Worm (Caenorhabditis elegans) whole organism, young adult: ENCODE data around the gene eri-9.

ENCODE experiments used
- B0035.1 ChIP-seq: sonication (generic microtip); optimal IDR thresholded peaks from 2 replicates; lab custom pipeline; 2016; ENCODE audit warnings: missing genetic modification characterization, mild to moderate bottlenecking, missing compliant biosample characterization, missing genotype, missing genetic modification reagents
- F10E7.11 ChIP-seq: sonication (generic microtip); optimal IDR thresholded peaks from 2 replicates; lab custom pipeline; 2017; ENCODE audit warnings: mild to moderate bottlenecking, missing genetic modification characterization, moderate library complexity, missing compliant biosample characterization
- F33H1.4 ChIP-seq: fragments of 200-800 bp; sonication (Bioruptor generic); IDR thresholded peaks from 2 replicates; pipeline ENCODE4 v1.3.6; 2022; ENCODE audit warnings: missing genetic modification reagents, missing genetic modification characterization, missing compliant biosample characterization
- F49E8.2 ChIP-seq: sonication (generic microtip); optimal IDR thresholded peaks from 3 replicates; lab custom pipeline; 2017; ENCODE audit warnings: missing genetic modification characterization, mild to moderate bottlenecking, missing compliant biosample characterization, antibody characterized with exemption, moderate library complexity; ENCODE audit not compliant: insufficient read depth
- F52B5.7 ChIP-seq: sonication (generic microtip); optimal IDR thresholded peaks from 2 replicates; lab custom pipeline; 2016; ENCODE audit warnings: mild to moderate bottlenecking, missing genetic modification characterization, missing compliant biosample characterization
- F55B11.4 ChIP-seq: sonication (generic microtip); optimal IDR thresholded peaks from 2 replicates; lab custom pipeline; 2016; ENCODE audit warnings: missing compliant biosample characterization, missing genetic modification characterization, borderline replicate concordance; ENCODE audit not compliant: insufficient read depth
- F57A8.1 ChIP-seq: fragments of 200-800 bp; sonication (Bioruptor generic); optimal IDR thresholded peaks from 2 replicates; lab custom pipeline; 2018; ENCODE audit warnings: mild to moderate bottlenecking, missing genetic modification characterization, moderate library complexity, missing compliant biosample characterization
- K11D2.4 ChIP-seq: fragments of 200-800 bp; sonication (Bioruptor generic); IDR thresholded peaks from 2 replicates; pipeline ENCODE4 v1.3.6; 2022; ENCODE audit warnings: missing genetic modification reagents, missing genetic modification characterization, missing compliant biosample characterization
- K12H6.12 ChIP-seq: fragments of 200-800 bp; sonication (Bioruptor generic); optimal IDR thresholded peaks from 2 replicates; lab custom pipeline; 2018; ENCODE audit warnings: mild to moderate bottlenecking, missing genetic modification characterization, missing compliant biosample characterization
- Y56A3A.18 ChIP-seq: fragments of 200-800 bp; sonication (Bioruptor generic); IDR thresholded peaks from 2 replicates; pipeline ENCODE4 v1.3.6; 2022; ENCODE audit warnings: missing genetic modification reagents, missing genetic modification characterization, missing compliant biosample characterization
- Y67H2A.10 ChIP-seq: fragments of 200-800 bp; sonication (Bioruptor generic); conservative IDR thresholded peaks from 2 replicates; pipeline ENCODE4 v1.3.6; 2022; ENCODE audit warnings: missing genetic modification reagents, missing genetic modification characterization, missing compliant biosample characterization
- Y79H2A.3 ChIP-seq: fragments of 200-800 bp; sonication (Bioruptor generic); conservative IDR thresholded peaks from 2 replicates; pipeline ENCODE4 v1.3.6; 2022; ENCODE audit warnings: missing genetic modification reagents, missing genetic modification characterization, missing compliant biosample characterization
- ZK185.1 ChIP-seq: sonication (generic microtip); optimal IDR thresholded peaks from 2 replicates; lab custom pipeline; 2016; ENCODE audit warnings: mild to moderate bottlenecking, missing genetic modification characterization, missing compliant biosample characterization; ENCODE audit not compliant: poor library complexity, severe bottlenecking
- ccch-3 ChIP-seq: fragments of 200-800 bp; sonication (Bioruptor generic); optimal IDR thresholded peaks from 2 replicates; lab custom pipeline; 2018; ENCODE audit warnings: mild to moderate bottlenecking, missing genetic modification characterization, missing compliant biosample characterization
- ceh-40 ChIP-seq: fragments of 200-800 bp; sonication (Bioruptor generic); IDR thresholded peaks from 2 replicates; pipeline ENCODE4 v1.3.6; 2022; ENCODE audit warnings: missing genetic modification characterization, missing compliant biosample characterization
- ceh-58 ChIP-seq: fragments of 200-800 bp; sonication (Bioruptor generic); IDR thresholded peaks from 2 replicates; pipeline ENCODE4 v1.3.6; 2022; ENCODE audit warnings: missing genetic modification characterization, missing compliant biosample characterization
- ceh-91 ChIP-seq: fragments of 200-800 bp; sonication (Bioruptor generic); IDR thresholded peaks from 2 replicates; pipeline ENCODE4 v1.3.6; 2022; ENCODE audit warnings: missing genetic modification reagents, missing genetic modification characterization, missing compliant biosample characterization
- die-1 ChIP-seq: sonication (generic microtip); optimal IDR thresholded peaks from 2 replicates; lab custom pipeline; 2016; ENCODE audit warnings: missing genotype, mild to moderate bottlenecking, missing genetic modification characterization, missing compliant biosample characterization
- dox-1 ChIP-seq: fragments of 200-800 bp; sonication (Bioruptor generic); IDR thresholded peaks from 2 replicates; pipeline ENCODE4 v1.3.6; 2022; ENCODE audit warnings: missing genetic modification reagents, missing genetic modification characterization, missing compliant biosample characterization
- dpl-1 ChIP-seq: fragments of 150-350 bp; optimal IDR thresholded peaks from 2 replicates; lab custom pipeline; 2014; ENCODE audit warnings: missing biosample characterization, missing genetic modification reagents, missing genetic modification characterization
- egl-18 ChIP-seq: fragments of 200-800 bp; sonication (Bioruptor generic); IDR thresholded peaks from 2 replicates; pipeline ENCODE4 v1.3.6; 2022; ENCODE audit warnings: missing genetic modification reagents, missing genetic modification characterization, missing compliant biosample characterization
- egrh-3 ChIP-seq: fragments of 200-800 bp; sonication (Bioruptor generic); IDR thresholded peaks from 2 replicates; pipeline ENCODE4 v1.3.6; 2022; ENCODE audit warnings: missing genetic modification reagents, missing genetic modification characterization, missing compliant biosample characterization
- ekl-4 ChIP-seq: fragments of 200-800 bp; sonication (Bioruptor generic); IDR thresholded peaks from 2 replicates; pipeline ENCODE4 v1.3.6; 2022; ENCODE audit warnings: missing genetic modification reagents, missing genetic modification characterization, missing compliant biosample characterization
- fkh-3 ChIP-seq: sonication (generic microtip); optimal IDR thresholded peaks from 2 replicates; lab custom pipeline; 2016; ENCODE audit warnings: mild to moderate bottlenecking, missing genetic modification characterization, missing compliant biosample characterization
- gei-17 ChIP-seq: fragments of 200-800 bp; sonication (Bioruptor generic); optimal IDR thresholded peaks from 2 replicates; lab custom pipeline; 2018; ENCODE audit warnings: mild to moderate bottlenecking, missing genetic modification characterization, missing compliant biosample characterization
- him-1 ChIP-seq: sonication (generic microtip); optimal IDR thresholded peaks from 2 replicates; lab custom pipeline; 2016; ENCODE audit warnings: missing genotype, missing genetic modification reagents, missing genetic modification characterization, missing compliant biosample characterization
- hlh-12 ChIP-seq: sonication (generic microtip); optimal IDR thresholded peaks from 2 replicates; lab custom pipeline; 2016; ENCODE audit warnings: missing genetic modification characterization, missing compliant biosample characterization
- hmg-20 ChIP-seq: fragments of 200-800 bp; sonication (Bioruptor generic); IDR thresholded peaks from 2 replicates; pipeline ENCODE4 v1.3.6; 2022; ENCODE audit warnings: missing genetic modification reagents, missing genetic modification characterization, missing compliant biosample characterization
- lin-26 ChIP-seq: fragments of 200-800 bp; sonication (Bioruptor generic); IDR thresholded peaks from 2 replicates; pipeline ENCODE4 v1.3.6; 2022; ENCODE audit warnings: missing genetic modification reagents, missing genetic modification characterization, missing compliant biosample characterization
- lin-40 ChIP-seq: sonication (generic microtip); optimal IDR thresholded peaks from 2 replicates; lab custom pipeline; 2016; ENCODE audit warnings: missing genetic modification characterization, mild to moderate bottlenecking, missing compliant biosample characterization, missing genotype, missing genetic modification reagents
- lin-54 ChIP-seq: fragments of 200-800 bp; sonication (Bioruptor generic); optimal IDR thresholded peaks from 2 replicates; lab custom pipeline; 2018; ENCODE audit warnings: mild to moderate bottlenecking, missing genetic modification characterization, missing compliant biosample characterization
- madf-6 ChIP-seq: fragments of 200-800 bp; sonication (Bioruptor generic); IDR thresholded peaks from 2 replicates; pipeline ENCODE4 v1.3.6; 2022; ENCODE audit warnings: missing genetic modification reagents, missing genetic modification characterization, missing compliant biosample characterization
- madf-8 ChIP-seq: fragments of 200-800 bp; sonication (Bioruptor generic); conservative IDR thresholded peaks from 2 replicates; pipeline ENCODE4 v1.3.6; 2022; ENCODE audit warnings: missing genetic modification reagents, missing genetic modification characterization, missing compliant biosample characterization
- mel-28 ChIP-seq: sonication (generic microtip); optimal IDR thresholded peaks from 2 replicates; lab custom pipeline; 2016; ENCODE audit warnings: borderline replicate concordance, mild to moderate bottlenecking, missing genetic modification characterization, missing compliant biosample characterization
- nfya-2 ChIP-seq: fragments of 200-800 bp; sonication (Bioruptor generic); IDR thresholded peaks from 2 replicates; pipeline ENCODE4 v1.3.6; 2022; ENCODE audit warnings: missing genetic modification reagents, missing genetic modification characterization, missing compliant biosample characterization
- nhr-120 ChIP-seq: fragments of 200-800 bp; sonication (Bioruptor generic); IDR thresholded peaks from 2 replicates; pipeline ENCODE4 v1.3.6; 2022; ENCODE audit warnings: missing genetic modification characterization, missing compliant biosample characterization
- nhr-179 ChIP-seq: sonication (generic microtip); optimal IDR thresholded peaks from 2 replicates; lab custom pipeline; 2016; ENCODE audit warnings: mild to moderate bottlenecking, missing genetic modification characterization, missing compliant biosample characterization
- rcor-1 ChIP-seq: fragments of 200-800 bp; sonication (Bioruptor generic); IDR thresholded peaks from 2 replicates; pipeline ENCODE4 v1.3.6; 2022; ENCODE audit warnings: missing genetic modification reagents, missing genetic modification characterization, missing compliant biosample characterization
- rpc-1 ChIP-seq, 2 experiments: fragments of 150-350 bp in 1 of 2; sonication (generic microtip) in 1 of 2; optimal IDR thresholded peaks; 2 replicates each; lab custom pipeline; 2014 to 2018; ENCODE audit warnings: missing biosample characterization in 1 of 2, missing genetic modification characterization in 1 of 2, missing genetic modification reagents in 1 of 2, missing genotype in 1 of 2
- snpc-1.1 ChIP-seq: sonication (generic microtip); optimal IDR thresholded peaks from 2 replicates; lab custom pipeline; 2017; ENCODE audit warnings: missing genetic modification characterization, mild to moderate bottlenecking, missing compliant biosample characterization, antibody characterized with exemption, moderate library complexity, missing genotype, missing genetic modification reagents; ENCODE audit not compliant: insufficient read depth
- somi-1 ChIP-seq: fragments of 200-800 bp; sonication (Bioruptor generic); optimal IDR thresholded peaks from 2 replicates; lab custom pipeline; 2018; ENCODE audit warnings: mild to moderate bottlenecking, missing genetic modification characterization, missing compliant biosample characterization
- tbx-9 ChIP-seq: sonication (generic microtip); optimal IDR thresholded peaks from 2 replicates; lab custom pipeline; 2016; ENCODE audit warnings: borderline replicate concordance, missing genetic modification characterization, inconsistent platforms, missing compliant biosample characterization
- unc-130 ChIP-seq: sonication (generic microtip); optimal IDR thresholded peaks from 2 replicates; lab custom pipeline; 2016; ENCODE audit warnings: missing genetic modification reagents, missing genetic modification characterization, missing compliant biosample characterization
- ztf-18 ChIP-seq: sonication (generic microtip); optimal IDR thresholded peaks from 2 replicates; lab custom pipeline; 2016; ENCODE audit warnings: missing genotype, mild to moderate bottlenecking, missing genetic modification characterization, missing compliant biosample characterization
- ztf-25 ChIP-seq: fragments of 200-800 bp; sonication (Bioruptor generic); IDR thresholded peaks from 2 replicates; pipeline ENCODE4 v1.3.6; 2022; ENCODE audit warnings: missing genetic modification reagents, missing genetic modification characterization, missing compliant biosample characterization
- ztf-28 ChIP-seq: fragments of 200-800 bp; sonication (Bioruptor generic); IDR thresholded peaks from 2 replicates; pipeline ENCODE4 v1.3.6; 2022; ENCODE audit warnings: missing genetic modification reagents, missing genetic modification characterization, missing compliant biosample characterization
- ztf-3 ChIP-seq: fragments of 200-800 bp; sonication (Bioruptor generic); optimal IDR thresholded peaks from 2 replicates; lab custom pipeline; 2018; ENCODE audit warnings: mild to moderate bottlenecking, missing genetic modification characterization, missing compliant biosample characterization
- ztf-6 ChIP-seq: fragments of 200-800 bp; sonication (Bioruptor generic); IDR thresholded peaks from 2 replicates; pipeline ENCODE4 v1.3.6; 2022; ENCODE audit warnings: missing genetic modification reagents, missing genetic modification characterization, missing compliant biosample characterization

The eri-9 gene

DNA sequence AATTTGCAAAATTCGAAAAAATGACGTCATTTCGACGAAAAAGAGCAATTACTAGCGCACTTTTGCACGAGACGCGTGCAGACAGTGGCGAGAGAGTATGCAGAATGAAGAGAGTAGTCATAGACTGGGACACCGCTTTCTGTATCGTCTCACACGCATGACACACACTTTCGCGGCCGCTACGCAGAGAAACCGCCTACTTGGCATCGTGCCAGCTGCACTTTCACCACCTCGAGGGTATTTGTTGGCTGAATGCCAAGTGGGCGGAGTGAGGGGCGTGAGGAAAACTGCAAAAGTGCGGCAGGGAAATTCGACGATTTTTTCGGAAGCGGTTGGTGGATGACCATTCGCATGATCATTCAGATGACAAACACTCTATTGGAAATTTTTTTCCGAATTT, 32.5 kb upstream of the eri-9 start (continued):
- TF ChIP-seq ccch-3 (GFP tag; lab: Kevin White, UChicago), result no peak
- no peak for TF ChIP-seq ceh-40 (GFP tag; lab: Robert Waterston, UW)
- TF ChIP-seq ceh-58 (GFP tag; lab: Robert Waterston, UW), result peak; percentile 84; the same call in 1 of the 2 replicates
- TF ChIP-seq lin-26, result peak; percentile 92
- peak; percentile 91 for TF ChIP-seq die-1 (tag; lab: Kevin White, UChicago)
- no peak for TF ChIP-seq F55B11.4 (tag; lab: Kevin White, UChicago)
- TF ChIP-seq nhr-120 (GFP tag; lab: Robert Waterston, UW), result no peak
- peak; percentile 87 for TF ChIP-seq ztf-18 (tag; lab: Kevin White, UChicago)
- peak; percentile 6 for TF ChIP-seq F49E8.2 (tag; lab: Kevin White, UChicago)
- TF ChIP-seq lin-40 (tag; lab: Kevin White, UChicago), result peak; percentile 99
- TF ChIP-seq F33H1.4 (GFP tag; lab: Robert Waterston, UW), result peak; percentile 78
- TF ChIP-seq dox-1 (GFP tag; lab: Robert Waterston, UW), result peak; percentile 99
- TF ChIP-seq gei-17 (GFP tag; lab: Kevin White, UChicago), result peak; percentile 92
- TF ChIP-seq nhr-179 (tag; lab: Kevin White, UChicago), result no peak
- TF ChIP-seq rpc-1 (optimal IDR thresholded peaks at IDR 0.05; lab: Kevin White, UChicago), result no peak
- TF ChIP-seq rpc-1 (tag; optimal IDR thresholded peaks at IDR 0.05; lab: Kevin White, UChicago), result no peak
- TF ChIP-seq F10E7.11 (tag; lab: Kevin White, UChicago), result peak; percentile 80
- TF ChIP-seq madf-8, result peak; percentile 47
- TF ChIP-seq egrh-3 (GFP tag; lab: Robert Waterston, UW), result peak; percentile 70
- TF ChIP-seq Y67H2A.10 (GFP tag; lab: Robert Waterston, UW), result peak; percentile 89
- peak; percentile 94 for TF ChIP-seq egl-18 (GFP tag; lab: Robert Waterston, UW)
- TF ChIP-seq nfya-2 (GFP tag; lab: Robert Waterston, UW), result no peak
- peak; percentile 22 for TF ChIP-seq F57A8.1 (GFP tag; lab: Kevin White, UChicago)
- peak; percentile 32 for TF ChIP-seq dpl-1 (GFP tag; lab: Kevin White, UChicago)
- peak; percentile 95 for TF ChIP-seq F52B5.7 (tag; lab: Kevin White, UChicago)
- peak; percentile 64 for TF ChIP-seq ceh-91 (GFP tag; lab: Robert Waterston, UW)
- no peak for TF ChIP-seq snpc-1.1 (tag; lab: Kevin White, UChicago)
- peak; percentile 98 for TF ChIP-seq ekl-4
- TF ChIP-seq hlh-12 (tag; lab: Kevin White, UChicago), result no peak
- TF ChIP-seq fkh-3, result no peak
- TF ChIP-seq hmg-20 (GFP tag; lab: Robert Waterston, UW), result peak; percentile 83; the same call in 1 of the 2 replicates
- TF ChIP-seq ztf-28 (GFP tag; lab: Robert Waterston, UW), result peak; percentile 86
- 0 out of 2 replicates have a peak, but pooled peaks have one; percentile 70 for TF ChIP-seq ztf-25 (GFP tag; lab: Robert Waterston, UW)
- peak; percentile 98 for TF ChIP-seq ztf-3 (GFP tag; lab: Kevin White, UChicago)
- TF ChIP-seq Y56A3A.18, result peak; percentile 88
- peak; percentile 96 for TF ChIP-seq ZK185.1
- TF ChIP-seq B0035.1 (tag; lab: Kevin White, UChicago), result peak; percentile 93
- peak; percentile 96 for TF ChIP-seq ztf-6 (GFP tag; lab: Robert Waterston, UW)
- peak; percentile 76 for TF ChIP-seq Y79H2A.3 (GFP tag; lab: Robert Waterston, UW)
- TF ChIP-seq rcor-1 (GFP tag; lab: Robert Waterston, UW), result peak; percentile 96
- peak; percentile 96 for TF ChIP-seq lin-54 (GFP tag; lab: Kevin White, UChicago)
- peak; percentile 9 for TF ChIP-seq unc-130 (GFP tag; lab: Kevin White, UChicago)
- TF ChIP-seq tbx-9, result no peak
- peak; percentile 48 for TF ChIP-seq mel-28 (tag; lab: Kevin White, UChicago)
- peak; percentile 98 for TF ChIP-seq K11D2.4 (GFP tag; lab: Robert Waterston, UW)
- peak; percentile 100 for TF ChIP-seq somi-1
- peak; percentile 100 for TF ChIP-seq K12H6.12 (tag; lab: Kevin White, UChicago)
- no peak for TF ChIP-seq him-1 (tag; lab: Kevin White, UChicago)
- peak; percentile 78 for TF ChIP-seq madf-6 (GFP tag; lab: Robert Waterston, UW)
